Fruit fly (Drosophila melanogaster) whole organism, embryonic: ENCODE measurements around the gene CG15772.

Experiments used
- B-H1 ChIP-seq: fragments of 200-800 bp; sonication (Bioruptor generic); IDR thresholded peaks from 3 replicates; pipeline ENCODE4 v1.3.6; 2022; ENCODE audit warnings: missing biosample characterization, missing genetic modification characterization
- CG10654 ChIP-seq: fragments of 200-800 bp; sonication (Bioruptor generic); optimal IDR thresholded peaks from 2 replicates; lab custom pipeline; 2016; ENCODE audit warnings: missing biosample characterization, missing genetic modification characterization
- CG10979 ChIP-seq: fragments of 200-800 bp; sonication (Bioruptor generic); optimal IDR thresholded peaks from 2 replicates; lab custom pipeline; 2018; ENCODE audit warnings: missing biosample characterization, mild to moderate bottlenecking, missing genetic modification characterization, moderate library complexity
- CG11247 ChIP-seq: fragments of 200-800 bp; sonication (Bioruptor generic); IDR thresholded peaks from 2 replicates; pipeline ENCODE4 v1.3.6; 2022; ENCODE audit warnings: missing biosample characterization, missing genetic modification characterization
- CG14441 ChIP-seq: fragments of 200-800 bp; sonication (Bioruptor generic); IDR thresholded peaks from 2 replicates; pipeline ENCODE4 v1.3.6; 2022; ENCODE audit warnings: missing biosample characterization, missing genetic modification characterization
- CG14710 ChIP-seq: fragments of 200-800 bp; sonication (Bioruptor generic); optimal IDR thresholded peaks from 3 replicates; lab custom pipeline; 2019; ENCODE audit warnings: missing biosample characterization, mild to moderate bottlenecking, missing genetic modification characterization, moderate library complexity
- CG15073 ChIP-seq: fragments of 200-800 bp; sonication (Bioruptor generic); optimal IDR thresholded peaks from 2 replicates; lab custom pipeline; 2016; ENCODE audit warnings: missing biosample characterization, missing genetic modification characterization
- CG16863 ChIP-seq: fragments of 200-800 bp; sonication (Bioruptor generic); optimal IDR thresholded peaks from 3 replicates; lab custom pipeline; 2016; ENCODE audit warnings: missing biosample characterization, missing genetic modification characterization
- CG17802 ChIP-seq: fragments of 200-800 bp; sonication (Bioruptor generic); optimal IDR thresholded peaks from 2 replicates; lab custom pipeline; 2018; ENCODE audit warnings: missing biosample characterization, mild to moderate bottlenecking, missing genetic modification characterization, moderate library complexity
- CG2199 ChIP-seq: fragments of 200-800 bp; sonication (Bioruptor generic); IDR thresholded peaks from 3 replicates; pipeline ENCODE4 v1.3.6; 2022; ENCODE audit warnings: missing biosample characterization, missing genetic modification characterization
- CG30020 ChIP-seq: fragments of 200-800 bp; optimal IDR thresholded peaks from 2 replicates; lab custom pipeline; 2019; ENCODE audit warnings: missing biosample characterization, mild to moderate bottlenecking, missing genetic modification characterization, moderate library complexity
- CG31224 ChIP-seq: fragments of 200-800 bp; sonication (Bioruptor generic); IDR thresholded peaks from 2 replicates; pipeline ENCODE4 v1.3.6; 2022; ENCODE audit warnings: missing biosample characterization, missing genetic modification characterization
- CG31388 ChIP-seq: fragments of 200-800 bp; sonication (Bioruptor generic); optimal IDR thresholded peaks from 2 replicates; lab custom pipeline; 2016; ENCODE audit warnings: missing biosample characterization, missing genetic modification characterization
- CG3281 ChIP-seq: fragments of 200-800 bp; sonication (Bioruptor generic); optimal IDR thresholded peaks from 3 replicates; lab custom pipeline; 2017; ENCODE audit warnings: missing biosample characterization, mild to moderate bottlenecking, missing genetic modification characterization
- CG6254 ChIP-seq: fragments of 200-800 bp; sonication (Bioruptor generic); optimal IDR thresholded peaks from 3 replicates; lab custom pipeline; 2017; ENCODE audit warnings: mild to moderate bottlenecking, missing biosample characterization, missing genetic modification reagents, missing genetic modification characterization
- CG6765 ChIP-seq: fragments of 200-800 bp; sonication (Bioruptor generic); optimal IDR thresholded peaks from 3 replicates; lab custom pipeline; 2017; ENCODE audit warnings: missing biosample characterization, mild to moderate bottlenecking, missing genetic modification characterization
- CG7745 ChIP-seq: fragments of 200-800 bp; sonication (Bioruptor generic); optimal IDR thresholded peaks from 2 replicates; lab custom pipeline; 2018; ENCODE audit warnings: missing biosample characterization, mild to moderate bottlenecking, missing genetic modification characterization, moderate library complexity
- CG9437 ChIP-seq: fragments of 200-800 bp; sonication (Bioruptor generic); optimal IDR thresholded peaks from 2 replicates; lab custom pipeline; 2018; ENCODE audit warnings: missing biosample characterization, mild to moderate bottlenecking, missing genetic modification characterization
- CHES-1-like ChIP-seq: fragments of 200-800 bp; sonication (Bioruptor generic); optimal IDR thresholded peaks from 2 replicates; lab custom pipeline; 2016; ENCODE audit warnings: missing biosample characterization, missing genetic modification characterization
- CTCF ChIP-seq: fragments of 200-800 bp; sonication (Bioruptor generic); optimal IDR thresholded peaks from 2 replicates; lab custom pipeline; 2017; ENCODE audit warnings: missing biosample characterization, mild to moderate bottlenecking, missing genetic modification characterization, moderate library complexity
- Camta ChIP-seq: fragments of 200-800 bp; sonication (Bioruptor generic); optimal IDR thresholded peaks from 2 replicates; lab custom pipeline; 2016; ENCODE audit warnings: missing biosample characterization, missing genetic modification characterization
- Chrac-16 ChIP-seq: fragments of 200-800 bp; sonication (Bioruptor generic); optimal IDR thresholded peaks from 3 replicates; lab custom pipeline; 2016; ENCODE audit warnings: missing biosample characterization, missing genetic modification characterization
- Dad ChIP-seq: fragments of 200-800 bp; sonication (Bioruptor generic); optimal IDR thresholded peaks from 3 replicates; lab custom pipeline; 2016; ENCODE audit warnings: missing biosample characterization, missing genetic modification characterization
- Deaf1 ChIP-seq: fragments of 200-800 bp; optimal IDR thresholded peaks from 3 replicates; lab custom pipeline; 2019; ENCODE audit warnings: missing biosample characterization, mild to moderate bottlenecking, missing genetic modification characterization, moderate library complexity
- E2f1 ChIP-seq: fragments of 200-800 bp; sonication (Bioruptor generic); IDR thresholded peaks from 2 replicates; pipeline ENCODE4 v1.3.6; 2022; ENCODE audit warnings: missing biosample characterization, missing genetic modification characterization
- Eip74EF ChIP-seq, 2 experiments: fragments of 200-800 bp in 1 of 2; fragments of >200 bp in 1 of 2; sonication (Bioruptor generic) in 1 of 2; optimal IDR thresholded peaks; 2 replicates each; lab custom pipeline; 2017 to 2019; ENCODE audit warnings: missing biosample characterization in 2 of 2, missing genetic modification characterization in 2 of 2, mild to moderate bottlenecking in 1 of 2, moderate library complexity in 1 of 2
- HHEX ChIP-seq: fragments of 200-800 bp; sonication (Bioruptor generic); optimal IDR thresholded peaks from 3 replicates; lab custom pipeline; 2017; ENCODE audit warnings: missing biosample characterization, mild to moderate bottlenecking, missing genetic modification characterization, missing genetic modification reagents
- MBD-R2 ChIP-seq: fragments of 200-800 bp; sonication (Bioruptor generic); IDR thresholded peaks from 2 replicates; pipeline ENCODE4 v1.3.6; 2022; ENCODE audit warnings: missing biosample characterization, missing genetic modification characterization
- MESR4 ChIP-seq: fragments of 200-800 bp; sonication (Bioruptor generic); optimal IDR thresholded peaks from 2 replicates; lab custom pipeline; 2018; ENCODE audit warnings: missing biosample characterization, mild to moderate bottlenecking, missing genetic modification characterization, moderate library complexity
- Mad ChIP-seq: fragments of 200-800 bp; sonication (Bioruptor generic); optimal IDR thresholded peaks from 2 replicates; lab custom pipeline; 2016; ENCODE audit warnings: missing biosample characterization, missing genetic modification characterization
- Max ChIP-seq: fragments of 200-800 bp; sonication (Bioruptor generic); optimal IDR thresholded peaks from 2 replicates; lab custom pipeline; 2016; ENCODE audit warnings: missing biosample characterization, mild to moderate bottlenecking, missing genetic modification characterization
- Pdp1 ChIP-seq, 2 experiments: fragments of 200-800 bp; sonication (Bioruptor generic); optimal IDR thresholded peaks; 3 replicates each; lab custom pipeline; 2016; ENCODE audit warnings: missing biosample characterization in 2 of 2, missing genetic modification characterization in 2 of 2, mild to moderate bottlenecking in 1 of 2, moderate library complexity in 1 of 2
- Poxn ChIP-seq: fragments of 200-800 bp; sonication (Bioruptor generic); IDR thresholded peaks from 2 replicates; pipeline ENCODE4 v1.3.6; 2022; ENCODE audit warnings: missing biosample characterization, missing genetic modification characterization
- Ptx1 ChIP-seq: fragments of 200-800 bp; sonication (Bioruptor generic); IDR thresholded peaks from 2 replicates; pipeline ENCODE4 v1.3.6; 2022; ENCODE audit warnings: missing biosample characterization, missing genetic modification characterization
- Ravus ChIP-seq: fragments of 200-800 bp; sonication (Bioruptor generic); IDR thresholded peaks from 2 replicates; pipeline ENCODE4 v1.3.6; 2022; ENCODE audit warnings: missing biosample characterization, missing genetic modification characterization
- Sry-δ ChIP-seq: fragments of 200-800 bp; sonication (Bioruptor generic); optimal IDR thresholded peaks from 2 replicates; lab custom pipeline; 2016; ENCODE audit warnings: missing biosample characterization, missing genetic modification characterization
- Vsx1 ChIP-seq: fragments of 200-800 bp; sonication (Bioruptor generic); optimal IDR thresholded peaks from 2 replicates; lab custom pipeline; 2017; ENCODE audit warnings: missing biosample characterization, mild to moderate bottlenecking, missing genetic modification characterization, missing genetic modification reagents
- ara ChIP-seq: fragments of 200-800 bp; sonication (Bioruptor generic); IDR thresholded peaks from 2 replicates; pipeline ENCODE4 v1.3.6; 2022; ENCODE audit warnings: missing biosample characterization, missing genetic modification characterization
- az2 ChIP-seq: fragments of 200-800 bp; sonication (Bioruptor generic); optimal IDR thresholded peaks from 3 replicates; lab custom pipeline; 2016; ENCODE audit warnings: missing biosample characterization, missing genetic modification characterization
- dimm ChIP-seq: fragments of 200-800 bp; sonication (Bioruptor generic); IDR thresholded peaks from 2 replicates; pipeline ENCODE4 v1.3.6; 2022; ENCODE audit warnings: missing biosample characterization, missing genetic modification characterization
- esg ChIP-seq: fragments of 200-800 bp; sonication (Bioruptor generic); conservative IDR thresholded peaks from 2 replicates; pipeline ENCODE4 v1.3.6; 2022; ENCODE audit warnings: missing biosample characterization, missing genetic modification characterization
- gt ChIP-seq: fragments of 200-800 bp; sonication (Bioruptor generic); IDR thresholded peaks from 2 replicates; pipeline ENCODE4 v1.3.6; 2022; ENCODE audit warnings: missing biosample characterization, missing genetic modification characterization
- lola ChIP-seq, 3 experiments: fragments of >200 bp in 2 of 3; fragments of 200-800 bp in 1 of 3; sonication (Bioruptor generic) in 1 of 3; optimal IDR thresholded peaks; 2 replicates each; lab custom pipeline; 2017 to 2019; ENCODE audit warnings: missing biosample characterization in 3 of 3, missing genetic modification characterization in 3 of 3, mild to moderate bottlenecking in 1 of 3, moderate library complexity in 1 of 3
- nau ChIP-seq: fragments of 200-800 bp; sonication (Bioruptor generic); optimal IDR thresholded peaks from 3 replicates; lab custom pipeline; 2017; ENCODE audit warnings: missing biosample characterization, mild to moderate bottlenecking, missing genetic modification characterization, missing genetic modification reagents
- pita ChIP-seq: fragments of 200-800 bp; sonication (Bioruptor generic); optimal IDR thresholded peaks from 2 replicates; lab custom pipeline; 2017; ENCODE audit warnings: missing biosample characterization, mild to moderate bottlenecking, missing genetic modification characterization
- pros ChIP-seq: fragments of 200-800 bp; sonication (Bioruptor generic); optimal IDR thresholded peaks from 3 replicates; lab custom pipeline; 2019; ENCODE audit warnings: missing biosample characterization, mild to moderate bottlenecking, missing genetic modification characterization, moderate library complexity
- ro ChIP-seq: fragments of 200-800 bp; sonication (Bioruptor generic); IDR thresholded peaks from 2 replicates; pipeline ENCODE4 v1.3.6; 2022; ENCODE audit warnings: missing biosample characterization, missing genetic modification characterization
- sc ChIP-seq, 3 experiments: fragments of >200 bp in 2 of 3; fragments of 200-800 bp in 1 of 3; sonication (Bioruptor generic) in 1 of 3; optimal IDR thresholded peaks; 2 replicates in 2 of 3; 3 replicates in 1 of 3; lab custom pipeline; 2017; ENCODE audit warnings: mild to moderate bottlenecking in 1 of 3, missing biosample characterization in 1 of 3, missing genetic modification characterization in 1 of 3, missing genetic modification reagents in 1 of 3
- tio ChIP-seq: fragments of 200-800 bp; sonication (Bioruptor generic); optimal IDR thresholded peaks from 2 replicates; lab custom pipeline; 2017; ENCODE audit warnings: missing biosample characterization, missing genetic modification characterization, inconsistent platforms
- trem ChIP-seq: fragments of 200-800 bp; optimal IDR thresholded peaks from 3 replicates; lab custom pipeline; 2019; ENCODE audit warnings: missing biosample characterization, mild to moderate bottlenecking, missing genetic modification characterization, moderate library complexity

The CG15772 gene

dm6 chrX:5724744-5725185 is 27.3 kb upstream of the CG15772 start:
- TF ChIP-seq pita (GFP tag; lab: Kevin White, UChicago) (no peak), Deaf1 (tag; lab: Kevin White, UChicago) (no peak), CG6765 (no peak), az2 (GFP tag; lab: Kevin White, UChicago) (peak; percentile 43), HHEX (peak; percentile 28), ro (no peak), esg (peak; percentile 53), Mad (GFP tag; lab: Kevin White, UChicago) (no peak), Poxn (GFP tag; lab: Robert Waterston, UW) (no peak), Camta (GFP tag; lab: Kevin White, UChicago) (peak; percentile 52), Vsx1 (GFP tag; lab: Kevin White, UChicago) (peak; percentile 21), CG31388 (GFP tag; lab: Kevin White, UChicago) (no peak), Ravus (GFP tag; lab: Robert Waterston, UW) (no peak), CG30020 (tag; lab: Kevin White, UChicago) (no peak), CTCF (GFP tag; lab: Kevin White, UChicago) (peak; percentile 23), CG11247 (no peak), CG31224 (GFP tag; lab: Robert Waterston, UW) (peak; percentile 24; the same call in 1 of the 2 replicates), pros (GFP tag; lab: Kevin White, UChicago) (no peak), CG6254 (GFP tag; lab: Kevin White, UChicago) (peak; percentile 25), CG2199 (GFP tag; lab: Robert Waterston, UW) (no peak), Pdp1 (GFP tag; optimal IDR thresholded peaks at IDR 0.05; lab: Kevin White, UChicago) (peak; percentile 45 to 64), tio (GFP tag; lab: Kevin White, UChicago) (peak; percentile 25), dimm (peak; percentile 18; the same call in 1 of the 2 replicates), CG14441 (GFP tag; lab: Robert Waterston, UW) (peak; percentile 73), MBD-R2 (GFP tag; lab: Robert Waterston, UW) (no peak; the same call in 1 of the 2 replicates), gt (peak; percentile 26; the same call in 1 of the 2 replicates), Chrac-16 (GFP tag; lab: Kevin White, UChicago) (no peak), sc (optimal IDR thresholded peaks at IDR 0.05; lab: Kevin White, UChicago) (no peak), sc (GFP tag; optimal IDR thresholded peaks at IDR 0.05; lab: Kevin White, UChicago) (peak; percentile 65), CG10654 (GFP tag; lab: Kevin White, UChicago) (peak; percentile 48), MESR4 (no peak), CG9437 (no peak), nau (GFP tag; lab: Kevin White, UChicago) (peak; percentile 62), CG15073 (GFP tag; lab: Kevin White, UChicago) (no peak), CG7745 (no peak), E2f1 (GFP tag; lab: Robert Waterston, UW) (0 out of 2 replicates have a peak, but pooled peaks have one; percentile 25), CHES-1-like (GFP tag; lab: Kevin White, UChicago) (peak; percentile 15), CG10979 (tag; lab: Kevin White, UChicago) (peak; percentile 15), B-H1 (GFP tag; lab: Robert Waterston, UW) (no peak), Max (GFP tag; lab: Kevin White, UChicago) (no peak), lola (GFP tag; optimal IDR thresholded peaks at IDR 0.05; lab: Kevin White, UChicago) (peak in 1 of 3 experiments; percentile 54), ara (GFP tag; lab: Robert Waterston, UW) (peak; percentile 43; the same call in 1 of the 2 replicates), Ptx1 (GFP tag; lab: Robert Waterston, UW) (peak; percentile 55), CG17802 (tag; lab: Kevin White, UChicago) (peak; percentile 48), Sry-δ (GFP tag; lab: Kevin White, UChicago) (no peak), Dad (GFP tag; lab: Kevin White, UChicago) (peak; percentile 7), CG14710 (tag; lab: Kevin White, UChicago) (peak; percentile 41), CG16863 (GFP tag; lab: Kevin White, UChicago) (peak; percentile 21), Eip74EF (GFP tag; optimal IDR thresholded peaks at IDR 0.05; lab: Kevin White, UChicago) (peak in 1 of 2 experiments; percentile 51), CG3281 (GFP tag; lab: Kevin White, UChicago) (no peak), trem (tag; lab: Kevin White, UChicago) (no peak)
